Fruit fly (Drosophila melanogaster) whole organism, embryonic: Measurements from ENCODE around the gene goe.
A peak's percentile ranks its signal among the peaks of the same experiment; 100 is the strongest.

Source experiments
- Awh ChIP-seq: fragments of 200-800 bp; sonication (Bioruptor generic); IDR thresholded peaks from 2 replicates; pipeline ENCODE4, ENCODE4 v1.3.6; 2022; ENCODE audit warnings: missing biosample characterization, missing genetic modification characterization
- CG1024 ChIP-seq: fragments of 200-800 bp; sonication (Bioruptor generic); IDR thresholded peaks from 2 replicates; pipeline ENCODE4 v1.3.6; 2022; ENCODE audit warnings: missing biosample characterization, missing genetic modification characterization
- CG10267 ChIP-seq: fragments of 200-800 bp; sonication (Bioruptor generic); optimal IDR thresholded peaks from 2 replicates; lab custom pipeline; 2018; ENCODE audit warnings: missing biosample characterization, mild to moderate bottlenecking, missing genetic modification characterization, moderate library complexity
- CG12219 ChIP-seq: fragments of 200-800 bp; sonication (Bioruptor generic); optimal IDR thresholded peaks from 3 replicates; lab custom pipeline; 2018; ENCODE audit warnings: missing biosample characterization, mild to moderate bottlenecking, missing genetic modification characterization
- CG13624 ChIP-seq: fragments of 200-800 bp; sonication (Bioruptor generic); optimal IDR thresholded peaks from 2 replicates; lab custom pipeline; 2016; ENCODE audit warnings: missing biosample characterization, missing genetic modification characterization
- CG1647 ChIP-seq: fragments of 200-800 bp; sonication (Bioruptor generic); optimal IDR thresholded peaks from 3 replicates; lab custom pipeline; 2016; ENCODE audit warnings: missing biosample characterization, missing genetic modification characterization
- CG17829 ChIP-seq: fragments of 200-800 bp; optimal IDR thresholded peaks from 2 replicates; lab custom pipeline; 2019; ENCODE audit warnings: missing biosample characterization, mild to moderate bottlenecking, missing genetic modification characterization, moderate library complexity
- CG18011 ChIP-seq: fragments of 200-800 bp; sonication (Bioruptor generic); optimal IDR thresholded peaks from 2 replicates; lab custom pipeline; 2017; ENCODE audit warnings: missing biosample characterization, missing genetic modification characterization, mild to moderate bottlenecking, moderate library complexity, missing genotype
- CG1832 ChIP-seq: fragments of 200-800 bp; sonication (Bioruptor generic); optimal IDR thresholded peaks from 2 replicates; lab custom pipeline; 2017; ENCODE audit warnings: missing biosample characterization, mild to moderate bottlenecking, missing genetic modification characterization, inconsistent platforms
- CG2199 ChIP-seq: fragments of 200-800 bp; sonication (Bioruptor generic); IDR thresholded peaks from 3 replicates; pipeline ENCODE4 v1.3.6; 2022; ENCODE audit warnings: missing biosample characterization, missing genetic modification characterization
- CG2889 ChIP-seq: fragments of 200-800 bp; sonication (Bioruptor generic); IDR thresholded peaks from 3 replicates; pipeline ENCODE4 v1.3.6; 2022; ENCODE audit warnings: missing biosample characterization, missing genetic modification characterization
- CG33557 ChIP-seq: fragments of 200-800 bp; sonication (Bioruptor generic); optimal IDR thresholded peaks from 2 replicates; lab custom pipeline; 2019; ENCODE audit warnings: missing biosample characterization, mild to moderate bottlenecking, missing genetic modification characterization, moderate library complexity
- CG3995 ChIP-seq: fragments of 200-800 bp; sonication (Bioruptor generic); optimal IDR thresholded peaks from 3 replicates; lab custom pipeline; 2016; ENCODE audit warnings: missing biosample characterization, missing genetic modification characterization
- CG4424 ChIP-seq: fragments of 200-800 bp; sonication (Bioruptor generic); optimal IDR thresholded peaks from 3 replicates; lab custom pipeline; 2016; ENCODE audit warnings: missing biosample characterization, missing genetic modification characterization
- CG6654 ChIP-seq: fragments of 200-800 bp; sonication (Bioruptor generic); optimal IDR thresholded peaks from 2 replicates; lab custom pipeline; 2017; ENCODE audit warnings: missing biosample characterization, mild to moderate bottlenecking, missing genetic modification characterization
- CG6813 ChIP-seq: fragments of 200-800 bp; sonication (Bioruptor generic); optimal IDR thresholded peaks from 2 replicates; lab custom pipeline; 2017; ENCODE audit warnings: missing biosample characterization, missing genetic modification characterization, mild to moderate bottlenecking, moderate library complexity, missing genetic modification reagents
- CG7357 ChIP-seq: fragments of 200-800 bp; sonication (Bioruptor generic); IDR thresholded peaks from 3 replicates; pipeline ENCODE4 v1.3.6; 2022; ENCODE audit warnings: missing biosample characterization, missing genetic modification characterization
- CG8359 ChIP-seq: fragments of 200-800 bp; sonication (Bioruptor generic); optimal IDR thresholded peaks from 2 replicates; lab custom pipeline; 2017; ENCODE audit warnings: missing biosample characterization, mild to moderate bottlenecking, missing genetic modification characterization, borderline replicate concordance
- CG9797 ChIP-seq: fragments of 200-800 bp; sonication (Bioruptor generic); optimal IDR thresholded peaks from 3 replicates; lab custom pipeline; 2018; ENCODE audit warnings: missing biosample characterization, mild to moderate bottlenecking, missing genetic modification characterization
- D ChIP-seq, 2 experiments: fragments of 200-800 bp in 1 of 2; fragments of >200 bp in 1 of 2; sonication (Bioruptor generic) in 1 of 2; optimal IDR thresholded peaks; 2 replicates in 1 of 2; 3 replicates in 1 of 2; lab custom pipeline; 2017; ENCODE audit warnings: mild to moderate bottlenecking in 1 of 2, missing biosample characterization in 1 of 2, missing genetic modification characterization in 1 of 2, missing genetic modification reagents in 1 of 2
- Dek ChIP-seq: fragments of 200-800 bp; sonication (Bioruptor generic); optimal IDR thresholded peaks from 3 replicates; lab custom pipeline; 2019; ENCODE audit warnings: missing biosample characterization, mild to moderate bottlenecking, missing genetic modification characterization, moderate library complexity
- Dfd ChIP-seq, 2 experiments: fragments of >200 bp; optimal IDR thresholded peaks; 2 replicates each; lab custom pipeline; 2017; ENCODE audit warnings: missing biosample characterization in 2 of 2, missing genetic modification characterization in 2 of 2
- Hey ChIP-seq: fragments of 200-800 bp; sonication (Bioruptor generic); optimal IDR thresholded peaks from 3 replicates; lab custom pipeline; 2018; ENCODE audit warnings: missing biosample characterization, mild to moderate bottlenecking, missing genetic modification characterization
- MTF-1 ChIP-seq: fragments of 200-800 bp; sonication (Bioruptor generic); optimal IDR thresholded peaks from 2 replicates; lab custom pipeline; 2018; ENCODE audit warnings: missing biosample characterization, mild to moderate bottlenecking, missing genetic modification characterization, borderline replicate concordance
- Meics ChIP-seq: fragments of 200-800 bp; sonication (Bioruptor generic); optimal IDR thresholded peaks from 2 replicates; lab custom pipeline; 2017; ENCODE audit warnings: missing biosample characterization, mild to moderate bottlenecking, missing genetic modification characterization
- Nf-YC ChIP-seq: fragments of 200-800 bp; optimal IDR thresholded peaks from 3 replicates; lab custom pipeline; 2019; ENCODE audit warnings: missing biosample characterization, mild to moderate bottlenecking, missing genetic modification characterization, moderate library complexity
- Oli ChIP-seq: fragments of 200-800 bp; sonication (Bioruptor generic); optimal IDR thresholded peaks from 2 replicates; lab custom pipeline; 2018; ENCODE audit warnings: missing biosample characterization, mild to moderate bottlenecking, missing genetic modification characterization, moderate library complexity
- Rx ChIP-seq: fragments of 200-800 bp; sonication (Bioruptor generic); IDR thresholded peaks from 2 replicates; pipeline ENCODE4 v1.3.6; 2022; ENCODE audit warnings: missing biosample characterization, missing genetic modification characterization
- Scr ChIP-seq: fragments of 200-800 bp; sonication (Bioruptor generic); IDR thresholded peaks from 2 replicates; pipeline ENCODE4 v1.3.6; 2022; ENCODE audit warnings: missing biosample characterization, missing genetic modification characterization; ENCODE audit not compliant: partially characterized antibody
- Six4 ChIP-seq: fragments of 200-800 bp; sonication (Bioruptor generic); optimal IDR thresholded peaks from 2 replicates; lab custom pipeline; 2016; ENCODE audit warnings: missing biosample characterization, missing genetic modification characterization
- Sry-δ ChIP-seq: fragments of 200-800 bp; sonication (Bioruptor generic); optimal IDR thresholded peaks from 2 replicates; lab custom pipeline; 2016; ENCODE audit warnings: missing biosample characterization, missing genetic modification characterization
- Ssrp ChIP-seq: fragments of 200-800 bp; sonication (Bioruptor generic); optimal IDR thresholded peaks from 2 replicates; lab custom pipeline; 2018; ENCODE audit warnings: missing biosample characterization, mild to moderate bottlenecking, missing genetic modification characterization, moderate library complexity
- Usf ChIP-seq: fragments of 200-800 bp; sonication (Bioruptor generic); optimal IDR thresholded peaks from 2 replicates; lab custom pipeline; 2017; ENCODE audit warnings: missing genotype, missing biosample characterization, missing genetic modification characterization
- Xbp1 ChIP-seq: fragments of 200-800 bp; sonication (Bioruptor generic); optimal IDR thresholded peaks from 3 replicates; lab custom pipeline; 2016; ENCODE audit warnings: missing biosample characterization, mild to moderate bottlenecking, missing genetic modification characterization
- YL-1 ChIP-seq: fragments of 200-800 bp; sonication (Bioruptor generic); optimal IDR thresholded peaks from 3 replicates; lab custom pipeline; 2017; ENCODE audit warnings: missing biosample characterization, mild to moderate bottlenecking, missing genetic modification characterization
- aop ChIP-seq: fragments of 200-800 bp; sonication (Bioruptor generic); IDR thresholded peaks from 2 replicates; pipeline ENCODE4 v1.3.6; 2022; ENCODE audit warnings: missing biosample characterization, missing genetic modification characterization
- ash1 ChIP-seq: fragments of 200-800 bp; sonication (Bioruptor generic); optimal IDR thresholded peaks from 2 replicates; lab custom pipeline; 2018; ENCODE audit warnings: missing biosample characterization, mild to moderate bottlenecking, missing genetic modification characterization
- cg ChIP-seq: fragments of 200-800 bp; sonication (Bioruptor generic); optimal IDR thresholded peaks from 3 replicates; lab custom pipeline; 2019; ENCODE audit warnings: missing biosample characterization, mild to moderate bottlenecking, missing genetic modification characterization, moderate library complexity
- exex ChIP-seq: fragments of 200-800 bp; sonication (Bioruptor generic); optimal IDR thresholded peaks from 4 replicates; lab custom pipeline; 2018; ENCODE audit warnings: missing biosample characterization, mild to moderate bottlenecking, missing genetic modification characterization, moderate library complexity
- grau ChIP-seq: fragments of 200-800 bp; optimal IDR thresholded peaks from 3 replicates; lab custom pipeline; 2019; ENCODE audit warnings: missing biosample characterization, mild to moderate bottlenecking, missing genetic modification characterization, moderate library complexity
- kah ChIP-seq: fragments of 200-800 bp; sonication (Bioruptor generic); optimal IDR thresholded peaks from 2 replicates; lab custom pipeline; 2018; ENCODE audit warnings: missing biosample characterization, mild to moderate bottlenecking, missing genetic modification characterization
- lab ChIP-seq: fragments of 200-800 bp; sonication (Bioruptor generic); optimal IDR thresholded peaks from 3 replicates; lab custom pipeline; 2017; ENCODE audit warnings: missing biosample characterization, missing genetic modification characterization, mild to moderate bottlenecking, moderate library complexity, missing genetic modification reagents
- lbe ChIP-seq: fragments of 200-800 bp; sonication (Bioruptor generic); optimal IDR thresholded peaks from 2 replicates; lab custom pipeline; 2016; ENCODE audit warnings: missing biosample characterization, mild to moderate bottlenecking, missing genetic modification characterization
- nom ChIP-seq: fragments of 200-800 bp; sonication (Bioruptor generic); optimal IDR thresholded peaks from 2 replicates; lab custom pipeline; 2017; ENCODE audit warnings: missing biosample characterization, missing genetic modification characterization, mild to moderate bottlenecking, moderate library complexity, missing genetic modification reagents
- pita ChIP-seq: fragments of 200-800 bp; sonication (Bioruptor generic); optimal IDR thresholded peaks from 2 replicates; lab custom pipeline; 2017; ENCODE audit warnings: missing biosample characterization, mild to moderate bottlenecking, missing genetic modification characterization
- psq ChIP-seq: fragments of 200-800 bp; sonication (Bioruptor generic); optimal IDR thresholded peaks from 2 replicates; lab custom pipeline; 2017; ENCODE audit warnings: missing biosample characterization, missing genetic modification characterization
- tin ChIP-seq: fragments of 200-800 bp; sonication (Bioruptor generic); optimal IDR thresholded peaks from 3 replicates; lab custom pipeline; 2016; ENCODE audit warnings: missing biosample characterization, missing genetic modification characterization
- wdn ChIP-seq: fragments of 200-800 bp; sonication (Bioruptor generic); IDR thresholded peaks from 2 replicates; pipeline ENCODE4 v1.3.6; 2022; ENCODE audit warnings: missing biosample characterization, missing genetic modification characterization
- zf30C ChIP-seq: fragments of 200-800 bp; sonication (Bioruptor generic); optimal IDR thresholded peaks from 3 replicates; lab custom pipeline; 2018; ENCODE audit warnings: missing biosample characterization, mild to moderate bottlenecking, missing genetic modification characterization

goe gene

dm6 chrX:16751579-16752156 lies at the start of gene goe (continued):
- TF ChIP-seq Awh, result peak; percentile 39; the same call in 1 of the 2 replicates
- TF ChIP-seq Xbp1, result peak; percentile 88
- peak; percentile 81 for TF ChIP-seq CG2199 (GFP tag; lab: Robert Waterston, UW)
- TF ChIP-seq CG6654 (GFP tag; lab: Kevin White, UChicago), result no peak
- peak; percentile 59 for TF ChIP-seq ash1 (GFP tag; lab: Kevin White, UChicago)
- no peak for TF ChIP-seq D (optimal IDR thresholded peaks at IDR 0.05; lab: Kevin White, UChicago)
- TF ChIP-seq D (GFP tag; optimal IDR thresholded peaks at IDR 0.05; lab: Kevin White, UChicago), result no peak
- peak; percentile 45 for TF ChIP-seq CG17829 (tag; lab: Kevin White, UChicago)
- TF ChIP-seq CG2889 (GFP tag; lab: Robert Waterston, UW), result no peak
- TF ChIP-seq CG1647 (GFP tag; lab: Kevin White, UChicago), result peak; percentile 40
- TF ChIP-seq pita, result peak; percentile 95
- peak; percentile 65 for TF ChIP-seq CG18011 (GFP tag; lab: Kevin White, UChicago)
- TF ChIP-seq CG9797 (GFP tag; lab: Kevin White, UChicago), result peak; percentile 41
- peak; percentile 65 for TF ChIP-seq CG33557 (GFP tag; lab: Kevin White, UChicago)
- TF ChIP-seq Scr (GFP tag; lab: Robert Waterston, UW), result peak; percentile 89
- 0 out of 2 replicates have a peak, but pooled peaks have one; percentile 30 for TF ChIP-seq aop (GFP tag; lab: Robert Waterston, UW)
- TF ChIP-seq Nf-YC (tag; lab: Kevin White, UChicago), result peak; percentile 25
- TF ChIP-seq CG8359 (GFP tag; lab: Kevin White, UChicago), result no peak
- TF ChIP-seq CG7357, result no peak
- peak; percentile 70 for TF ChIP-seq CG4424 (GFP tag; lab: Kevin White, UChicago)
- TF ChIP-seq Ssrp, result peak; percentile 30
- TF ChIP-seq Oli, result peak; percentile 45
- peak; percentile 76 for TF ChIP-seq grau (tag; lab: Kevin White, UChicago)
- peak; percentile 85 for TF ChIP-seq Meics
- TF ChIP-seq Rx (GFP tag; lab: Robert Waterston, UW), result peak; percentile 69
- peak; percentile 64 for TF ChIP-seq Hey (tag; lab: Kevin White, UChicago)
- TF ChIP-seq CG12219 (GFP tag; lab: Kevin White, UChicago), result peak; percentile 33
- TF ChIP-seq nom (GFP tag; lab: Kevin White, UChicago), result no peak
- TF ChIP-seq MTF-1 (GFP tag; lab: Kevin White, UChicago), result peak; percentile 81
- peak; percentile 11 for TF ChIP-seq kah (GFP tag; lab: Kevin White, UChicago)
- TF ChIP-seq CG1024 (GFP tag; lab: Robert Waterston, UW), result peak; percentile 57
- peak; percentile 84 for TF ChIP-seq lab (GFP tag; lab: Kevin White, UChicago)
- TF ChIP-seq cg (GFP tag; lab: Kevin White, UChicago), result peak; percentile 53
- TF ChIP-seq CG6813 (GFP tag; lab: Kevin White, UChicago), result peak; percentile 76
- TF ChIP-seq zf30C, result no peak
- TF ChIP-seq psq (GFP tag; lab: Kevin White, UChicago), result peak; percentile 52
- TF ChIP-seq exex (tag; lab: Kevin White, UChicago), result peak; percentile 33
- TF ChIP-seq tin (GFP tag; lab: Kevin White, UChicago), result peak; percentile 72
- TF ChIP-seq CG1832 (GFP tag; lab: Kevin White, UChicago), result no peak
- peak; percentile 67 for TF ChIP-seq Usf
- TF ChIP-seq Sry-δ (GFP tag; lab: Kevin White, UChicago), result peak; percentile 98
- peak; percentile 50 for TF ChIP-seq YL-1 (GFP tag; lab: Kevin White, UChicago)
- TF ChIP-seq Dfd (GFP tag; optimal IDR thresholded peaks at IDR 0.05; lab: Kevin White, UChicago), result no peak
- TF ChIP-seq CG10267 (tag; lab: Kevin White, UChicago), result peak; percentile 62
- TF ChIP-seq lbe (GFP tag; lab: Kevin White, UChicago), result peak; percentile 16
- peak; percentile 92 for TF ChIP-seq CG13624
- peak; percentile 40 for TF ChIP-seq Six4
- peak; percentile 82 for TF ChIP-seq Dek (tag; lab: Kevin White, UChicago)
- TF ChIP-seq wdn (GFP tag; lab: Robert Waterston, UW), result peak; percentile 62
- peak; percentile 49 for TF ChIP-seq CG3995 (GFP tag; lab: Kevin White, UChicago)
